Worm (Caenorhabditis elegans): Measurements from ENCODE around the gene H39E23.2.

ce11 chrV:14064422-14064821, 45.7 kb upstream of the H39E23.2 start, which contains the start of gene D1086.21:
- TF ChIP-seq dao-5 (tag; optimal IDR thresholded peaks at IDR 0.05): no peak
- TF ChIP-seq him-1 (tag; optimal IDR thresholded peaks at IDR 0.05): no peak
